Fruit fly (Drosophila melanogaster) whole organism, embryonic: Measurements from ENCODE around the gene Sptr.

Experiments
- Atf6 ChIP-seq: fragments of 200-800 bp; sonication (Bioruptor generic); IDR thresholded peaks from 2 replicates; pipeline ENCODE4 v1.3.6; 2022; ENCODE audit warnings: missing biosample characterization, missing genetic modification characterization
- BEAF-32 ChIP-seq: fragments of 200-800 bp; sonication (Bioruptor generic); optimal IDR thresholded peaks from 3 replicates; lab custom pipeline; 2017; ENCODE audit warnings: missing biosample characterization, missing genetic modification characterization, mild to moderate bottlenecking, moderate library complexity, missing genetic modification reagents
- C15 ChIP-seq: fragments of 200-800 bp; sonication (Bioruptor generic); IDR thresholded peaks from 3 replicates; pipeline ENCODE4 v1.3.6; 2022; ENCODE audit warnings: missing biosample characterization, missing genetic modification characterization
- CG11696 ChIP-seq: fragments of 200-800 bp; sonication (Bioruptor generic); IDR thresholded peaks from 2 replicates; pipeline ENCODE4 v1.3.6; 2022; ENCODE audit warnings: missing biosample characterization, missing genetic modification characterization
- CG1529 ChIP-seq: fragments of 200-800 bp; sonication (Bioruptor generic); optimal IDR thresholded peaks from 3 replicates; lab custom pipeline; 2018; ENCODE audit warnings: missing biosample characterization, missing genetic modification characterization
- CG16813 ChIP-seq: fragments of 200-800 bp; sonication (Bioruptor generic); IDR thresholded peaks from 3 replicates; pipeline ENCODE4 v1.3.6; 2022; ENCODE audit warnings: missing biosample characterization, missing genetic modification characterization; ENCODE audit not compliant: partially characterized antibody
- CG17829 ChIP-seq: fragments of 200-800 bp; optimal IDR thresholded peaks from 2 replicates; lab custom pipeline; 2019; ENCODE audit warnings: missing biosample characterization, mild to moderate bottlenecking, missing genetic modification characterization, moderate library complexity
- CG18011 ChIP-seq: fragments of 200-800 bp; sonication (Bioruptor generic); optimal IDR thresholded peaks from 2 replicates; lab custom pipeline; 2017; ENCODE audit warnings: missing biosample characterization, missing genetic modification characterization, mild to moderate bottlenecking, moderate library complexity, missing genotype
- CG2712 ChIP-seq: fragments of 200-800 bp; optimal IDR thresholded peaks from 3 replicates; lab custom pipeline; 2019; ENCODE audit warnings: missing biosample characterization, mild to moderate bottlenecking, missing genetic modification characterization, moderate library complexity
- CG30431 ChIP-seq: fragments of 200-800 bp; sonication (Bioruptor generic); optimal IDR thresholded peaks from 2 replicates; lab custom pipeline; 2017; ENCODE audit warnings: missing biosample characterization, missing genetic modification characterization
- CG32532 ChIP-seq: fragments of 200-800 bp; sonication (Bioruptor generic); IDR thresholded peaks from 2 replicates; pipeline ENCODE4 v1.3.6; 2022; ENCODE audit warnings: missing biosample characterization, missing genetic modification characterization
- CG34224 ChIP-seq: fragments of 200-800 bp; sonication (Bioruptor generic); IDR thresholded peaks from 3 replicates; pipeline ENCODE4 v1.3.6; 2022; ENCODE audit warnings: missing biosample characterization, missing genetic modification characterization; ENCODE audit not compliant: partially characterized antibody
- CG34376 ChIP-seq: fragments of 200-800 bp; sonication (Bioruptor generic); optimal IDR thresholded peaks from 2 replicates; lab custom pipeline; 2018; ENCODE audit warnings: missing biosample characterization, mild to moderate bottlenecking, missing genetic modification characterization
- CG6654 ChIP-seq: fragments of 200-800 bp; sonication (Bioruptor generic); optimal IDR thresholded peaks from 2 replicates; lab custom pipeline; 2017; ENCODE audit warnings: missing biosample characterization, mild to moderate bottlenecking, missing genetic modification characterization
- CG7372 ChIP-seq: fragments of 200-800 bp; sonication (Bioruptor generic); IDR thresholded peaks from 2 replicates; pipeline ENCODE4 v1.3.6; 2022; ENCODE audit warnings: missing biosample characterization, missing genetic modification characterization
- Dbx ChIP-seq: fragments of 200-800 bp; sonication (Bioruptor generic); IDR thresholded peaks from 3 replicates; pipeline ENCODE4 v1.3.6; 2022; ENCODE audit warnings: missing biosample characterization, missing genetic modification characterization
- Dll ChIP-seq: fragments of 200-800 bp; sonication (Bioruptor generic); IDR thresholded peaks from 4 replicates; pipeline ENCODE4 v1.3.6; 2022; ENCODE audit warnings: missing biosample characterization, missing genetic modification characterization; ENCODE audit not compliant: partially characterized antibody
- Fer2 ChIP-seq: fragments of 200-800 bp; sonication (Bioruptor generic); optimal IDR thresholded peaks from 2 replicates; lab custom pipeline; 2018; ENCODE audit warnings: missing biosample characterization, mild to moderate bottlenecking, missing genetic modification characterization, moderate library complexity
- Hmr ChIP-seq: fragments of 200-800 bp; sonication (Bioruptor generic); optimal IDR thresholded peaks from 3 replicates; lab custom pipeline; 2017; ENCODE audit warnings: mild to moderate bottlenecking, missing biosample characterization, missing genetic modification reagents, missing genetic modification characterization
- Hr39 ChIP-seq: fragments of >200 bp; optimal IDR thresholded peaks from 2 replicates; lab custom pipeline; 2017
- Lpt ChIP-seq: fragments of >200 bp; optimal IDR thresholded peaks from 2 replicates; lab custom pipeline; 2018; ENCODE audit warnings: missing biosample characterization, missing genetic modification characterization
- Side ChIP-seq: fragments of 200-800 bp; sonication (Bioruptor generic); optimal IDR thresholded peaks from 2 replicates; lab custom pipeline; 2016; ENCODE audit warnings: missing biosample characterization, missing genetic modification characterization
- Sry-δ ChIP-seq: fragments of 200-800 bp; sonication (Bioruptor generic); optimal IDR thresholded peaks from 2 replicates; lab custom pipeline; 2016; ENCODE audit warnings: missing biosample characterization, missing genetic modification characterization
- Stat92E ChIP-seq, 3 experiments: fragments of >200 bp in 2 of 3; fragments of 200-800 bp in 1 of 3; sonication (Bioruptor generic) in 1 of 3; optimal IDR thresholded peaks; 2 replicates each; lab custom pipeline; 2017 to 2019; ENCODE audit warnings: missing biosample characterization in 3 of 3, missing genetic modification characterization in 3 of 3, mild to moderate bottlenecking in 1 of 3, moderate library complexity in 1 of 3
- Xrp1 ChIP-seq: fragments of 200-800 bp; sonication (Bioruptor generic); IDR thresholded peaks from 2 replicates; pipeline ENCODE4 v1.3.6; 2022; ENCODE audit warnings: missing biosample characterization, missing genetic modification characterization
- YL-1 ChIP-seq: fragments of 200-800 bp; sonication (Bioruptor generic); optimal IDR thresholded peaks from 3 replicates; lab custom pipeline; 2017; ENCODE audit warnings: missing biosample characterization, mild to moderate bottlenecking, missing genetic modification characterization
- bsh ChIP-seq, 2 experiments: fragments of 200-800 bp; sonication (Bioruptor generic); optimal IDR thresholded peaks; 2 replicates each; lab custom pipeline; 2017 to 2018; ENCODE audit warnings: mild to moderate bottlenecking in 2 of 2, missing biosample characterization in 2 of 2, missing genetic modification characterization in 2 of 2, moderate library complexity in 1 of 2
- cad ChIP-seq: fragments of >200 bp; optimal IDR thresholded peaks from 2 replicates; lab custom pipeline; 2017; ENCODE audit warnings: missing biosample characterization, missing genetic modification characterization
- cg ChIP-seq: fragments of 200-800 bp; sonication (Bioruptor generic); optimal IDR thresholded peaks from 3 replicates; lab custom pipeline; 2019; ENCODE audit warnings: missing biosample characterization, mild to moderate bottlenecking, missing genetic modification characterization, moderate library complexity
- chm ChIP-seq: fragments of 200-800 bp; sonication (Bioruptor generic); IDR thresholded peaks from 2 replicates; pipeline ENCODE4 v1.3.6; 2022; ENCODE audit warnings: missing biosample characterization, missing genetic modification characterization
- ci ChIP-seq: fragments of 200-800 bp; sonication (Bioruptor generic); IDR thresholded peaks from 3 replicates; pipeline ENCODE4 v1.3.6; 2022; ENCODE audit warnings: missing biosample characterization, missing genetic modification characterization
- corto ChIP-seq: fragments of 200-800 bp; sonication (Bioruptor generic); optimal IDR thresholded peaks from 2 replicates; lab custom pipeline; 2016; ENCODE audit warnings: missing biosample characterization, mild to moderate bottlenecking, missing genetic modification characterization, moderate library complexity
- dm ChIP-seq: fragments of 200-800 bp; sonication (Bioruptor generic); optimal IDR thresholded peaks from 3 replicates; lab custom pipeline; 2016; ENCODE audit warnings: missing biosample characterization, missing genetic modification characterization
- fru ChIP-seq: fragments of >200 bp; optimal IDR thresholded peaks from 2 replicates; lab custom pipeline; 2017
- hbn ChIP-seq: fragments of 200-800 bp; sonication (Bioruptor generic); IDR thresholded peaks from 2 replicates; pipeline ENCODE4 v1.3.6; 2022; ENCODE audit warnings: missing biosample characterization, missing genetic modification characterization; ENCODE audit not compliant: partially characterized antibody
- hkb ChIP-seq, 2 experiments: fragments of 200-800 bp in 1 of 2; fragments of >200 bp in 1 of 2; sonication (Bioruptor generic) in 1 of 2; IDR thresholded peaks in 1 of 2; optimal IDR thresholded peaks in 1 of 2; 2 replicates each; pipeline versions ENCODE4 v1.3.6 to Lab custom; 2017 to 2022; ENCODE audit warnings: missing biosample characterization in 1 of 2, missing genetic modification characterization in 1 of 2
- insv ChIP-seq, 2 experiments: fragments of 200-800 bp; sonication (Bioruptor generic); optimal IDR thresholded peaks; 3 replicates each; lab custom pipeline; 2016 to 2018; ENCODE audit warnings: missing biosample characterization in 2 of 2, missing genetic modification characterization in 2 of 2
- lola ChIP-seq, 3 experiments: fragments of >200 bp in 2 of 3; fragments of 200-800 bp in 1 of 3; sonication (Bioruptor generic) in 1 of 3; optimal IDR thresholded peaks; 2 replicates each; lab custom pipeline; 2017 to 2019; ENCODE audit warnings: missing biosample characterization in 3 of 3, missing genetic modification characterization in 3 of 3, mild to moderate bottlenecking in 1 of 3, moderate library complexity in 1 of 3
- nau ChIP-seq: fragments of 200-800 bp; sonication (Bioruptor generic); optimal IDR thresholded peaks from 3 replicates; lab custom pipeline; 2017; ENCODE audit warnings: missing biosample characterization, mild to moderate bottlenecking, missing genetic modification characterization, missing genetic modification reagents
- pfk ChIP-seq: fragments of 200-800 bp; sonication (Bioruptor generic); optimal IDR thresholded peaks from 2 replicates; lab custom pipeline; 2018; ENCODE audit warnings: missing biosample characterization, mild to moderate bottlenecking, missing genetic modification characterization, moderate library complexity
- row ChIP-seq: fragments of 200-800 bp; sonication (Bioruptor generic); IDR thresholded peaks from 3 replicates; pipeline ENCODE4 v1.3.6; 2022; ENCODE audit warnings: missing biosample characterization, missing genetic modification characterization
- so ChIP-seq: fragments of 200-800 bp; sonication (Bioruptor generic); IDR thresholded peaks from 3 replicates; pipeline ENCODE4 v1.3.6; 2022; ENCODE audit warnings: missing biosample characterization, missing genetic modification characterization
- sqz ChIP-seq: fragments of 200-800 bp; sonication (Bioruptor generic); optimal IDR thresholded peaks from 3 replicates; lab custom pipeline; 2018; ENCODE audit warnings: missing biosample characterization, mild to moderate bottlenecking, missing genetic modification characterization
- ssp ChIP-seq: fragments of 200-800 bp; sonication (Bioruptor generic); IDR thresholded peaks from 2 replicates; pipeline ENCODE4 v1.3.6; 2022; ENCODE audit warnings: missing biosample characterization, missing genetic modification characterization
- zen ChIP-seq: fragments of 200-800 bp; sonication (Bioruptor generic); optimal IDR thresholded peaks from 3 replicates; lab custom pipeline; 2018; ENCODE audit warnings: missing biosample characterization, mild to moderate bottlenecking, missing genetic modification characterization, moderate library complexity

The Sptr gene

dm6 chrX:8422643-8423042 lies 41.6 kb downstream of the Sptr start (continued):
- TF ChIP-seq corto (GFP tag; lab: Kevin White, UChicago) (no peak), row (GFP tag; lab: Robert Waterston, UW) (peak; percentile 36; the same call in 1 of the 3 replicates), C15 (no peak), fru (lab: Kevin White, UChicago) (no peak), Dll (GFP tag; lab: Robert Waterston, UW) (peak; percentile 62; the same call in 2 of the 4 replicates), CG16813 (GFP tag; lab: Robert Waterston, UW) (0 out of 3 replicates have a peak, but pooled peaks have one; percentile 12), ssp (GFP tag; lab: Robert Waterston, UW) (no peak), BEAF-32 (peak; percentile 49), Side (GFP tag; lab: Kevin White, UChicago) (no peak), Sry-δ (GFP tag; lab: Kevin White, UChicago) (peak; percentile 31)
- TF ChIP-seq, all 482 proteins: peak for 11

dm6 chrX:8421449-8421795 lies 42.8 kb downstream of the Sptr start:
- TF ChIP-seq hbn (GFP tag; lab: Robert Waterston, UW) (0 out of 2 replicates have a peak, but pooled peaks have one; percentile 5), sqz (GFP tag; lab: Kevin White, UChicago) (peak; percentile 7), insv (GFP tag; optimal IDR thresholded peaks at IDR 0.05; lab: Kevin White, UChicago) (no peak), Hr39 (lab: Kevin White, UChicago) (peak; percentile 86), cg (GFP tag; lab: Kevin White, UChicago) (peak; percentile 10)

- TF ChIP-seq CG1529 (GFP tag; lab: Kevin White, UChicago): peak; percentile 23
- peak in 1 of 3 experiments; percentile 43 for TF ChIP-seq lola (GFP tag; optimal IDR thresholded peaks at IDR 0.05; lab: Kevin White, UChicago)
- TF ChIP-seq CG2712 (tag; lab: Kevin White, UChicago): no peak
- no peak for TF ChIP-seq CG11696 (GFP tag; lab: Robert Waterston, UW)
- peak; percentile 34; the same call in 1 of the 3 replicates for TF ChIP-seq Dbx (GFP tag; lab: Robert Waterston, UW)
- TF ChIP-seq cad: peak; percentile 44
- peak; percentile 77 for TF ChIP-seq chm (GFP tag; lab: Robert Waterston, UW)
- TF ChIP-seq CG17829 (tag; lab: Kevin White, UChicago): peak; percentile 3
- peak; percentile 17 for TF ChIP-seq YL-1 (GFP tag; lab: Kevin White, UChicago)
- TF ChIP-seq nau (GFP tag; lab: Kevin White, UChicago): no peak
- TF ChIP-seq CG32532 (GFP tag; lab: Robert Waterston, UW): peak; percentile 76
- TF ChIP-seq Atf6 (GFP tag; lab: Robert Waterston, UW): peak; percentile 50; the same call in 1 of the 2 replicates
- TF ChIP-seq CG18011: peak; percentile 54
- no peak for TF ChIP-seq CG30431 (GFP tag; lab: Kevin White, UChicago)
- no peak for TF ChIP-seq Fer2
- TF ChIP-seq Hmr (GFP tag; lab: Kevin White, UChicago): no peak
- TF ChIP-seq CG6654 (GFP tag; lab: Kevin White, UChicago): no peak
- TF ChIP-seq dm: peak; percentile 15
- peak; percentile 1 for TF ChIP-seq pfk (GFP tag; lab: Kevin White, UChicago)
- peak; percentile 21; the same call in 1 of the 2 replicates for TF ChIP-seq Xrp1 (GFP tag; lab: Robert Waterston, UW)
- TF ChIP-seq CG34224 (GFP tag; lab: Robert Waterston, UW): peak; percentile 56; the same call in 2 of the 3 replicates
- TF ChIP-seq corto (GFP tag; lab: Kevin White, UChicago): peak; percentile 40
- TF ChIP-seq so (GFP tag; lab: Robert Waterston, UW): 0 out of 3 replicates have a peak, but pooled peaks have one; percentile 52
- TF ChIP-seq hkb (optimal IDR thresholded peaks at IDR 0.05; lab: Kevin White, UChicago): no peak
- 0 out of 2 replicates have a peak, but pooled peaks have one; percentile 30 for TF ChIP-seq hkb (GFP tag; IDR thresholded peaks at IDR 0.05; lab: Robert Waterston, UW)
- peak in 1 of 3 experiments; percentile 84 for TF ChIP-seq Stat92E (GFP tag; optimal IDR thresholded peaks at IDR 0.05; lab: Kevin White, UChicago)
- peak; percentile 41; the same call in 1 of the 3 replicates for TF ChIP-seq ci
- peak; percentile 88 for TF ChIP-seq Lpt (GFP tag; lab: Kevin White, UChicago)
- peak in 1 of 2 experiments; percentile 74 for TF ChIP-seq bsh (GFP tag; optimal IDR thresholded peaks at IDR 0.05; lab: Kevin White, UChicago)
- no peak for TF ChIP-seq zen
- no peak for TF ChIP-seq CG7372 (GFP tag; lab: Robert Waterston, UW)
- peak; percentile 30 for TF ChIP-seq CG34376 (GFP tag; lab: Kevin White, UChicago)
These were observed 43.3 kb downstream of the Sptr start for dm6 chrX:8420772-8421448.
